Fruit fly (Drosophila melanogaster): ENCODE measurements around the gene Ype.

Gene Ype

dm6 chrX:13373239-13374153 lies 13.7 kb downstream of the Ype start:
- peak; percentile 71 to 81 for TF ChIP-seq salr (GFP tag; optimal IDR thresholded peaks at IDR 0.05)
- TF ChIP-seq CG6808 (GFP tag; optimal IDR thresholded peaks at IDR 0.05) = peak; percentile 83
- TF ChIP-seq CG6163 (GFP tag; IDR thresholded peaks at IDR 0.05) = peak; percentile 81
- TF ChIP-seq fkh (GFP tag; optimal IDR thresholded peaks at IDR 0.05) = peak; percentile 71
- TF ChIP-seq CG11294 (GFP tag; IDR thresholded peaks at IDR 0.05) = peak; percentile 78
- TF ChIP-seq CG1621 (tag; optimal IDR thresholded peaks at IDR 0.05) = peak; percentile 80
- TF ChIP-seq Gug (GFP tag; IDR thresholded peaks at IDR 0.05) = peak; percentile 81
- TF ChIP-seq achi (GFP tag; optimal IDR thresholded peaks at IDR 0.05) = peak; percentile 88
- peak; percentile 50 for TF ChIP-seq Hr4 (GFP tag; optimal IDR thresholded peaks at IDR 0.05)
- TF ChIP-seq Hr39 (GFP tag; optimal IDR thresholded peaks at IDR 0.05) = peak; percentile 77
- peak; percentile 73 for TF ChIP-seq CG9139 (GFP tag; optimal IDR thresholded peaks at IDR 0.05)
- peak; percentile 80 for TF ChIP-seq Sox14 (GFP tag; optimal IDR thresholded peaks at IDR 0.05)
- peak; percentile 88 for TF ChIP-seq Smox (GFP tag; optimal IDR thresholded peaks at IDR 0.05)
- TF ChIP-seq lz (GFP tag; optimal IDR thresholded peaks at IDR 0.05) = peak; percentile 83
- TF ChIP-seq OdsH (GFP tag; optimal IDR thresholded peaks at IDR 0.05) = peak; percentile 88
- peak; percentile 86 for TF ChIP-seq CG15336 (GFP tag; IDR thresholded peaks at IDR 0.05)
- peak; percentile 55 for TF ChIP-seq CG16779 (tag; optimal IDR thresholded peaks at IDR 0.05)
- peak; percentile 71 for TF ChIP-seq fd59A (GFP tag; optimal IDR thresholded peaks at IDR 0.05)
- peak; percentile 85 for TF ChIP-seq Met (GFP tag; optimal IDR thresholded peaks at IDR 0.05)
- TF ChIP-seq topi (GFP tag; optimal IDR thresholded peaks at IDR 0.05) = peak; percentile 85
- peak; percentile 3 for TF ChIP-seq Eip93F (GFP tag; optimal IDR thresholded peaks at IDR 0.05)
- peak; percentile 90 for TF ChIP-seq pdm3 (GFP tag; optimal IDR thresholded peaks at IDR 0.05)
- TF ChIP-seq CG4318 (GFP tag; optimal IDR thresholded peaks at IDR 0.05) = peak; percentile 63
- peak; percentile 86 for TF ChIP-seq CG11762 (GFP tag; optimal IDR thresholded peaks at IDR 0.05; ENCODE audit: insufficient read depth)
- peak; percentile 82 for TF ChIP-seq CG7368 (GFP tag; optimal IDR thresholded peaks at IDR 0.05)
- peak; percentile 91 for TF ChIP-seq net (GFP tag; optimal IDR thresholded peaks at IDR 0.05)
- TF ChIP-seq vri (GFP tag; optimal IDR thresholded peaks at IDR 0.05) = peak; percentile 79
- TF ChIP-seq Ets96B (tag; optimal IDR thresholded peaks at IDR 0.05) = peak; percentile 81
- TF ChIP-seq CG11902 (GFP tag; optimal IDR thresholded peaks at IDR 0.05) = peak; percentile 72
- peak; percentile 79 for TF ChIP-seq CG6854 (GFP tag; optimal IDR thresholded peaks at IDR 0.05)
- peak; percentile 89 for TF ChIP-seq CG32006 (GFP tag; optimal IDR thresholded peaks at IDR 0.05)
- TF ChIP-seq spab (GFP tag; optimal IDR thresholded peaks at IDR 0.05) = peak; percentile 80
- peak; percentile 77 for TF ChIP-seq CG31627 (GFP tag; optimal IDR thresholded peaks at IDR 0.05)
- peak; percentile 90 for TF ChIP-seq CG3919 (GFP tag; optimal IDR thresholded peaks at IDR 0.05)
- peak; percentile 81 for TF ChIP-seq CG8319 (GFP tag; optimal IDR thresholded peaks at IDR 0.05)
- peak; percentile 96 for TF ChIP-seq Eip78C (GFP tag)
- TF ChIP-seq Blimp-1 (GFP tag; optimal IDR thresholded peaks at IDR 0.05) = peak; percentile 65
- TF ChIP-seq eg (GFP tag; IDR thresholded peaks at IDR 0.05) = peak; percentile 88
- TF ChIP-seq acj6 (GFP tag; optimal IDR thresholded peaks at IDR 0.05) = peak; percentile 70
- TF ChIP-seq CG10631 (GFP tag; optimal IDR thresholded peaks at IDR 0.05) = peak; percentile 87
- peak; percentile 94 for TF ChIP-seq svp (GFP tag)
- TF ChIP-seq Lpt (GFP tag; optimal IDR thresholded peaks at IDR 0.05) = peak; percentile 69
- peak; percentile 72 to 86 for TF ChIP-seq ss (GFP tag; optimal IDR thresholded peaks at IDR 0.05)
- peak; percentile 56 for TF ChIP-seq dac (GFP tag; optimal IDR thresholded peaks at IDR 0.05)
- peak; percentile 66 for TF ChIP-seq Ets21C (GFP tag; optimal IDR thresholded peaks at IDR 0.05)
- TF ChIP-seq fd85E (GFP tag; optimal IDR thresholded peaks at IDR 0.05) = peak; percentile 41
- peak; percentile 84 for TF ChIP-seq CG8119 (GFP tag; IDR thresholded peaks at IDR 0.05)
- TF ChIP-seq dsx (GFP tag; optimal IDR thresholded peaks at IDR 0.05; ENCODE audit: poor library complexity, severe bottlenecking) = peak; percentile 89
- peak; percentile 85 for TF ChIP-seq CG10669 (GFP tag; optimal IDR thresholded peaks at IDR 0.05)
